Fruit fly (Drosophila melanogaster) whole organism, embryonic: ENCODE results near the gene CG4597.

ENCODE experiments used
- ATbp ChIP-seq: fragments of 200-800 bp; sonication (Bioruptor generic); optimal IDR thresholded peaks from 2 replicates; lab custom pipeline; 2017; ENCODE audit warnings: missing biosample characterization, mild to moderate bottlenecking, missing genetic modification characterization, missing genetic modification reagents
- Adf1 ChIP-seq: fragments of 200-800 bp; sonication (Bioruptor generic); IDR thresholded peaks from 2 replicates; pipeline ENCODE4 v1.3.6; 2022; ENCODE audit warnings: missing biosample characterization, missing genetic modification characterization
- CG10209 ChIP-seq: fragments of 200-800 bp; sonication (Bioruptor generic); optimal IDR thresholded peaks from 3 replicates; lab custom pipeline; 2017; ENCODE audit warnings: missing biosample characterization, mild to moderate bottlenecking, missing genetic modification characterization, missing genetic modification reagents
- CG10267 ChIP-seq: fragments of 200-800 bp; sonication (Bioruptor generic); optimal IDR thresholded peaks from 2 replicates; lab custom pipeline; 2018; ENCODE audit warnings: missing biosample characterization, mild to moderate bottlenecking, missing genetic modification characterization, moderate library complexity
- CG10366 ChIP-seq: fragments of 200-800 bp; sonication (Bioruptor generic); IDR thresholded peaks from 2 replicates; pipeline ENCODE4 v1.3.6; 2022; ENCODE audit warnings: missing biosample characterization, missing genetic modification characterization
- CG11085 ChIP-seq: fragments of 200-800 bp; sonication (Bioruptor generic); IDR thresholded peaks from 2 replicates; pipeline ENCODE4 v1.3.6; 2022; ENCODE audit warnings: missing biosample characterization, missing genetic modification characterization
- CG12219 ChIP-seq: fragments of 200-800 bp; sonication (Bioruptor generic); optimal IDR thresholded peaks from 3 replicates; lab custom pipeline; 2018; ENCODE audit warnings: missing biosample characterization, mild to moderate bottlenecking, missing genetic modification characterization
- CG12942 ChIP-seq: fragments of 200-800 bp; sonication (Bioruptor generic); optimal IDR thresholded peaks from 3 replicates; lab custom pipeline; 2016; ENCODE audit warnings: missing biosample characterization, missing genetic modification characterization
- CG14014 ChIP-seq: fragments of 200-800 bp; sonication (Bioruptor generic); IDR thresholded peaks from 2 replicates; pipeline ENCODE4 v1.3.6; 2022; ENCODE audit warnings: missing biosample characterization, missing genetic modification characterization
- CG14050 ChIP-seq: fragments of 200-800 bp; sonication (Bioruptor generic); IDR thresholded peaks from 3 replicates; pipeline ENCODE4 v1.3.6; 2022; ENCODE audit warnings: missing biosample characterization, missing genetic modification characterization
- CG15011 ChIP-seq: fragments of 200-800 bp; sonication (Bioruptor generic); optimal IDR thresholded peaks from 3 replicates; lab custom pipeline; 2018; ENCODE audit warnings: missing biosample characterization, mild to moderate bottlenecking, missing genetic modification characterization
- CG17328 ChIP-seq: fragments of 200-800 bp; sonication (Bioruptor generic); IDR thresholded peaks from 2 replicates; pipeline ENCODE4 v1.3.6; 2022; ENCODE audit warnings: missing biosample characterization, missing genetic modification characterization
- CG18262 ChIP-seq: fragments of 200-800 bp; optimal IDR thresholded peaks from 3 replicates; lab custom pipeline; 2019; ENCODE audit warnings: missing biosample characterization, mild to moderate bottlenecking, missing genetic modification characterization, moderate library complexity
- CG31224 ChIP-seq: fragments of 200-800 bp; sonication (Bioruptor generic); IDR thresholded peaks from 2 replicates; pipeline ENCODE4 v1.3.6; 2022; ENCODE audit warnings: missing biosample characterization, missing genetic modification characterization
- CG3838 ChIP-seq: fragments of 200-800 bp; sonication (Bioruptor generic); optimal IDR thresholded peaks from 3 replicates; lab custom pipeline; 2016; ENCODE audit warnings: missing biosample characterization, missing genetic modification characterization
- CG7928 ChIP-seq: fragments of 200-800 bp; sonication (Bioruptor generic); optimal IDR thresholded peaks from 2 replicates; lab custom pipeline; 2017; ENCODE audit warnings: missing biosample characterization, mild to moderate bottlenecking, missing genetic modification characterization
- CG8478 ChIP-seq: fragments of >200 bp; optimal IDR thresholded peaks from 2 replicates; lab custom pipeline; 2018
- CkIIα-i1 ChIP-seq: fragments of 200-800 bp; sonication (Bioruptor generic); IDR thresholded peaks from 2 replicates; pipeline ENCODE4 v1.3.6; 2022; ENCODE audit warnings: missing biosample characterization, missing genetic modification characterization
- ERR ChIP-seq: fragments of 200-800 bp; sonication (Bioruptor generic); optimal IDR thresholded peaks from 2 replicates; lab custom pipeline; 2016; ENCODE audit warnings: missing biosample characterization, missing genetic modification characterization
- Ets97D ChIP-seq: fragments of 200-800 bp; sonication (Bioruptor generic); optimal IDR thresholded peaks from 3 replicates; lab custom pipeline; 2016; ENCODE audit warnings: missing biosample characterization, missing genetic modification characterization
- Jarid2 ChIP-seq: fragments of 200-800 bp; sonication (Bioruptor generic); optimal IDR thresholded peaks from 3 replicates; lab custom pipeline; 2017; ENCODE audit warnings: mild to moderate bottlenecking, missing biosample characterization, missing genetic modification reagents, missing genetic modification characterization
- MTF-1 ChIP-seq: fragments of 200-800 bp; sonication (Bioruptor generic); optimal IDR thresholded peaks from 2 replicates; lab custom pipeline; 2018; ENCODE audit warnings: missing biosample characterization, mild to moderate bottlenecking, missing genetic modification characterization, borderline replicate concordance
- Med ChIP-seq: fragments of 200-800 bp; sonication (Bioruptor generic); peaks from one replicate; lab custom pipeline; 2016; ENCODE audit warnings: missing biosample characterization, missing genetic modification characterization, mild to moderate bottlenecking, inconsistent platforms, moderate library complexity
- NC2α ChIP-seq: fragments of 200-800 bp; sonication (Bioruptor generic); optimal IDR thresholded peaks from 2 replicates; lab custom pipeline; 2016; ENCODE audit warnings: missing biosample characterization, missing genetic modification characterization
- Nf-YC ChIP-seq: fragments of 200-800 bp; optimal IDR thresholded peaks from 3 replicates; lab custom pipeline; 2019; ENCODE audit warnings: missing biosample characterization, mild to moderate bottlenecking, missing genetic modification characterization, moderate library complexity
- Sry-β ChIP-seq: fragments of 200-800 bp; sonication (Bioruptor generic); optimal IDR thresholded peaks from 2 replicates; lab custom pipeline; 2018; ENCODE audit warnings: missing biosample characterization, mild to moderate bottlenecking, missing genetic modification characterization, moderate library complexity
- Sry-δ ChIP-seq: fragments of 200-800 bp; sonication (Bioruptor generic); optimal IDR thresholded peaks from 2 replicates; lab custom pipeline; 2016; ENCODE audit warnings: missing biosample characterization, missing genetic modification characterization
- TFAM ChIP-seq: fragments of 200-800 bp; sonication (Bioruptor generic); optimal IDR thresholded peaks from 2 replicates; lab custom pipeline; 2017; ENCODE audit warnings: missing biosample characterization, missing genetic modification characterization, inconsistent platforms
- aop ChIP-seq: fragments of 200-800 bp; sonication (Bioruptor generic); IDR thresholded peaks from 2 replicates; pipeline ENCODE4 v1.3.6; 2022; ENCODE audit warnings: missing biosample characterization, missing genetic modification characterization
- chinmo ChIP-seq: fragments of 200-800 bp; sonication (Bioruptor generic); IDR thresholded peaks from 4 replicates; pipeline ENCODE4 v1.3.6; 2022; ENCODE audit warnings: missing biosample characterization, missing genetic modification characterization; ENCODE audit not compliant: partially characterized antibody
- crc ChIP-seq: fragments of 200-800 bp; sonication (Bioruptor generic); optimal IDR thresholded peaks from 2 replicates; lab custom pipeline; 2016; ENCODE audit warnings: missing biosample characterization, missing genetic modification characterization
- da ChIP-seq: fragments of 200-800 bp; sonication (Bioruptor generic); optimal IDR thresholded peaks from 2 replicates; lab custom pipeline; 2016; ENCODE audit warnings: missing biosample characterization, missing genetic modification characterization
- ems ChIP-seq: fragments of 200-800 bp; sonication (Bioruptor generic); optimal IDR thresholded peaks from 3 replicates; lab custom pipeline; 2016; ENCODE audit warnings: missing biosample characterization, missing genetic modification characterization
- eve ChIP-seq, 2 experiments: fragments of >200 bp; optimal IDR thresholded peaks; 2 replicates each; lab custom pipeline; 2017; ENCODE audit warnings: missing biosample characterization in 2 of 2, missing genetic modification characterization in 2 of 2
- ewg ChIP-seq: fragments of 200-800 bp; sonication (Bioruptor generic); optimal IDR thresholded peaks from 3 replicates; lab custom pipeline; 2017; ENCODE audit warnings: mild to moderate bottlenecking, missing biosample characterization, missing genetic modification reagents, missing genetic modification characterization
- grau ChIP-seq: fragments of 200-800 bp; optimal IDR thresholded peaks from 3 replicates; lab custom pipeline; 2019; ENCODE audit warnings: missing biosample characterization, mild to moderate bottlenecking, missing genetic modification characterization, moderate library complexity
- gsb-n ChIP-seq: fragments of 200-800 bp; sonication (Bioruptor generic); optimal IDR thresholded peaks from 3 replicates; lab custom pipeline; 2018; ENCODE audit warnings: missing biosample characterization, mild to moderate bottlenecking, missing genetic modification characterization
- hkb ChIP-seq, 2 experiments: fragments of 200-800 bp in 1 of 2; fragments of >200 bp in 1 of 2; sonication (Bioruptor generic) in 1 of 2; IDR thresholded peaks in 1 of 2; optimal IDR thresholded peaks in 1 of 2; 2 replicates each; pipeline versions ENCODE4 v1.3.6 to Lab custom; 2017 to 2022; ENCODE audit warnings: missing biosample characterization in 1 of 2, missing genetic modification characterization in 1 of 2
- jigr1 ChIP-seq: fragments of 200-800 bp; sonication (Bioruptor generic); IDR thresholded peaks from 3 replicates; pipeline ENCODE4 v1.3.6; 2022; ENCODE audit warnings: missing biosample characterization, missing genetic modification characterization
- ken ChIP-seq: fragments of 200-800 bp; sonication (Bioruptor generic); IDR thresholded peaks from 3 replicates; pipeline ENCODE4 v1.3.6; 2022; ENCODE audit warnings: missing biosample characterization, missing genetic modification characterization
- mam ChIP-seq: fragments of 200-800 bp; sonication (Bioruptor generic); optimal IDR thresholded peaks from 3 replicates; lab custom pipeline; 2016; ENCODE audit warnings: missing biosample characterization, missing genetic modification characterization
- mld ChIP-seq: fragments of 200-800 bp; sonication (Bioruptor generic); IDR thresholded peaks from 3 replicates; pipeline ENCODE4 v1.3.6; 2022; ENCODE audit warnings: missing biosample characterization, missing genetic modification characterization; ENCODE audit not compliant: partially characterized antibody
- nom ChIP-seq: fragments of 200-800 bp; sonication (Bioruptor generic); optimal IDR thresholded peaks from 2 replicates; lab custom pipeline; 2017; ENCODE audit warnings: missing biosample characterization, missing genetic modification characterization, mild to moderate bottlenecking, moderate library complexity, missing genetic modification reagents
- row ChIP-seq: fragments of 200-800 bp; sonication (Bioruptor generic); IDR thresholded peaks from 3 replicates; pipeline ENCODE4 v1.3.6; 2022; ENCODE audit warnings: missing biosample characterization, missing genetic modification characterization
- sima ChIP-seq: fragments of 200-800 bp; sonication (Bioruptor generic); optimal IDR thresholded peaks from 2 replicates; lab custom pipeline; 2016; ENCODE audit warnings: missing biosample characterization, missing genetic modification characterization
- sisA ChIP-seq: fragments of 200-800 bp; sonication (Bioruptor generic); IDR thresholded peaks from 2 replicates; pipeline ENCODE4 v1.3.6; 2022; ENCODE audit warnings: missing biosample characterization, missing genetic modification characterization
- toy ChIP-seq: fragments of 200-800 bp; sonication (Bioruptor generic); IDR thresholded peaks from 2 replicates; pipeline ENCODE4 v1.3.6; 2022; ENCODE audit warnings: missing biosample characterization, missing genetic modification characterization
- trh ChIP-seq: fragments of 200-800 bp; sonication (Bioruptor generic); optimal IDR thresholded peaks from 2 replicates; lab custom pipeline; 2016; ENCODE audit warnings: missing biosample characterization, missing genetic modification characterization
- zf30C ChIP-seq: fragments of 200-800 bp; sonication (Bioruptor generic); optimal IDR thresholded peaks from 3 replicates; lab custom pipeline; 2018; ENCODE audit warnings: missing biosample characterization, mild to moderate bottlenecking, missing genetic modification characterization

CG4597 gene

dm6 chr3L:5154917-5155613, 25.8 kb downstream of the CG4597 start (continued):
- TF ChIP-seq gsb-n (tag; lab: Kevin White, UChicago) (peak; percentile 54), Med (GFP tag; lab: Kevin White, UChicago) (no peak), NC2α (GFP tag; lab: Kevin White, UChicago) (peak; percentile 12), ems (peak; percentile 20), sisA (GFP tag; lab: Robert Waterston, UW) (peak; percentile 82; the same call in 1 of the 2 replicates), CG3838 (GFP tag; lab: Kevin White, UChicago) (peak; percentile 38), mld (GFP tag; lab: Robert Waterston, UW) (no peak), CkIIα-i1 (GFP tag; lab: Robert Waterston, UW) (0 out of 2 replicates have a peak, but pooled peaks have one; percentile 41), zf30C (GFP tag; lab: Kevin White, UChicago) (peak; percentile 72), Sry-δ (GFP tag; lab: Kevin White, UChicago) (peak; percentile 34), Nf-YC (tag; lab: Kevin White, UChicago) (peak; percentile 29), crc (GFP tag; lab: Kevin White, UChicago) (peak; percentile 53), Ets97D (GFP tag; lab: Kevin White, UChicago) (peak; percentile 37), CG7928 (GFP tag; lab: Kevin White, UChicago) (peak; percentile 12), ERR (GFP tag; lab: Kevin White, UChicago) (peak; percentile 74), CG10366 (GFP tag; lab: Robert Waterston, UW) (peak; percentile 75), ATbp (peak; percentile 70), CG8478 (lab: Kevin White, UChicago) (no peak), CG10209 (GFP tag; lab: Kevin White, UChicago) (peak; percentile 59), chinmo (GFP tag; lab: Robert Waterston, UW) (no peak), CG17328 (GFP tag; lab: Robert Waterston, UW) (peak; percentile 78), sima (peak; percentile 7), CG14014 (GFP tag; lab: Robert Waterston, UW) (peak; percentile 83), nom (GFP tag; lab: Kevin White, UChicago) (peak; percentile 21), grau (tag; lab: Kevin White, UChicago) (peak; percentile 59), CG18262 (peak; percentile 37), jigr1 (peak; percentile 61; the same call in 1 of the 3 replicates), eve (GFP tag; optimal IDR thresholded peaks at IDR 0.05; lab: Kevin White, UChicago) (no peak), CG12942 (peak; percentile 26), mam (GFP tag; lab: Kevin White, UChicago) (peak; percentile 82), ewg (peak; percentile 42), Sry-β (GFP tag; lab: Kevin White, UChicago) (no peak), toy (GFP tag; lab: Robert Waterston, UW) (peak; percentile 59), CG15011 (GFP tag; lab: Kevin White, UChicago) (no peak), MTF-1 (no peak), CG12219 (GFP tag; lab: Kevin White, UChicago) (peak; percentile 55), CG10267 (tag; lab: Kevin White, UChicago) (peak; percentile 55), da (GFP tag; lab: Kevin White, UChicago) (no peak), row (peak; percentile 93), ken (GFP tag; lab: Robert Waterston, UW) (peak; percentile 85), Jarid2 (GFP tag; lab: Kevin White, UChicago) (no peak), aop (peak; percentile 40; the same call in 1 of the 2 replicates), CG11085 (GFP tag; lab: Robert Waterston, UW) (peak; percentile 69; the same call in 1 of the 2 replicates), trh (peak; percentile 0), CG31224 (GFP tag; lab: Robert Waterston, UW) (peak; percentile 92), Adf1 (peak; percentile 46), CG14050 (GFP tag; lab: Robert Waterston, UW) (peak; percentile 61; the same call in 2 of the 3 replicates), hkb (optimal IDR thresholded peaks at IDR 0.05; lab: Kevin White, UChicago) (no peak), hkb (GFP tag; IDR thresholded peaks at IDR 0.05; lab: Robert Waterston, UW) (peak; percentile 90), TFAM (GFP tag; lab: Kevin White, UChicago) (no peak)
